Worm (Caenorhabditis elegans): ENCODE results near the gene rpn-6.1.
A peak's percentile ranks its signal among the peaks of the same experiment; 100 is the strongest.

rpn-6.1 gene

DNA sequence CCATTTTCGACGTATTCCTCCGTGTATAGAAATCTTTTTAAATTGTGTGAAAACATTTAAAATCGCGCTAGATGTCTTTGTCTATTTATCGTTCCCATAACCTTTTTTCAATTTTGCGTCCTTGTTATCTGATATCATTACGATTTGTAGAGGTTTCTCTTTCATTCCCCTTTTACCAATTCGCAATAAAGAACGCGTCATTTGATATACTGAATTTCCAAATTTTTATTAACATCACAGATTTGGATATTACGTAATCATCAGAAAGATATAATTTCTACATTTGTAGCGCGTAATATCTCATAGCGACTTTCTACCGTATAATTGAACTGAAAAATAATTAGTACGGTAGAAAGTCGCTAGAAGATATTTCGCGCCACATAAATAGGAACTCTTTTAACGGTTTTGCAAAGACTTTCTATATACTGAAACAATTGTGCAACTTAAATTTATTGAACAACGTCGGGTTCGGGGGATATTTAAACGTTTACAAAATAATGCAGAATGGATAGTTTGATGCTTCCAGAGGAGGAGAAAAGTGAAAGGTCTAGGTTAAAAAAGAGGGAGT, 3.0 kb downstream of the rpn-6.1 start:
- TF ChIP-seq F49E8.2 (tag; optimal IDR thresholded peaks at IDR 0.05; ENCODE audit: borderline replicate concordance) (peak; percentile 43), nhr-41 (GFP tag; IDR thresholded peaks at IDR 0.05) (no peak), lin-13 (GFP tag; optimal IDR thresholded peaks at IDR 0.05) (peak; percentile 3), nhr-102 (tag; optimal IDR thresholded peaks at IDR 0.05) (peak; percentile 31), lin-38 (GFP tag; IDR thresholded peaks at IDR 0.05) (peak; percentile 44; the same call in 1 of the 2 replicates), nhr-77 (tag; optimal IDR thresholded peaks at IDR 0.05) (no peak), aly-2 (tag; optimal IDR thresholded peaks at IDR 0.05) (no peak), ces-1 (GFP tag; optimal IDR thresholded peaks at IDR 0.05) (no peak), T26A8.4 (GFP tag; IDR thresholded peaks at IDR 0.05) (0 out of 2 replicates have a peak, but pooled peaks have one; percentile 6), saeg-2 (GFP tag; IDR thresholded peaks at IDR 0.05) (no peak), daf-12 (tag; optimal IDR thresholded peaks at IDR 0.05) (no peak), mep-1 (tag; optimal IDR thresholded peaks at IDR 0.05) (peak; percentile 37), aha-1 (tag) (peak; percentile 9), attf-4 (tag; optimal IDR thresholded peaks at IDR 0.05) (no peak), nhr-48 (tag; optimal IDR thresholded peaks at IDR 0.05) (no peak), daf-19 (GFP tag; conservative IDR thresholded peaks at IDR 0.05) (no peak), lin-39 (tag; optimal IDR thresholded peaks at IDR 0.05) (no peak), pha-4 (GFP tag; IDR thresholded peaks at IDR 0.05) (peak; percentile 53; the same call in 1 of the 2 replicates), pha-4 (tag; optimal IDR thresholded peaks at IDR 0.05) (no peak), dve-1 (tag; optimal IDR thresholded peaks at IDR 0.05; ENCODE audit: insufficient read depth) (no peak), mxl-2 (GFP tag; conservative IDR thresholded peaks at IDR 0.05) (no peak), Y48G9A.11 (GFP tag; IDR thresholded peaks at IDR 0.05) (0 out of 2 replicates have a peak, but pooled peaks have one; percentile 39), F44E2.7 (GFP tag; IDR thresholded peaks at IDR 0.05) (no peak), ztf-7 (tag; optimal IDR thresholded peaks at IDR 0.05) (no peak), nhr-76 (tag; optimal IDR thresholded peaks at IDR 0.05) (no peak), arid-1 (GFP tag; conservative IDR thresholded peaks at IDR 0.05) (peak; percentile 37; the same call in 1 of the 2 replicates), lim-7 (GFP tag; IDR thresholded peaks at IDR 0.05) (no peak), ama-1 (optimal IDR thresholded peaks at IDR 0.05) (peak; percentile 18), hlh-30 (tag; optimal IDR thresholded peaks at IDR 0.05; ENCODE audit: insufficient read depth) (no peak), ZK546.5 (tag; optimal IDR thresholded peaks at IDR 0.05) (no peak), Y75B8A.6 (GFP tag; IDR thresholded peaks at IDR 0.05) (0 out of 2 replicates have a peak, but pooled peaks have one; percentile 28), lin-1 (GFP tag; IDR thresholded peaks at IDR 0.05) (no peak), F10B5.3 (tag; optimal IDR thresholded peaks at IDR 0.05) (no peak), zfp-2 (tag; optimal IDR thresholded peaks at IDR 0.05) (no peak), lsy-2 (tag; optimal IDR thresholded peaks at IDR 0.05) (peak in 1 of 2 experiments; percentile 1), gei-8 (GFP tag; optimal IDR thresholded peaks at IDR 0.05) (no peak), zip-11 (GFP tag; IDR thresholded peaks at IDR 0.05) (no peak), fos-1 (tag; optimal IDR thresholded peaks at IDR 0.05) (no peak), ceh-32 (tag; optimal IDR thresholded peaks at IDR 0.05; ENCODE audit: poor library complexity) (no peak), zag-1 (tag; optimal IDR thresholded peaks at IDR 0.05) (no peak), dpl-1 (GFP tag; optimal IDR thresholded peaks at IDR 0.05) (no peak), fkh-10 (GFP tag; optimal IDR thresholded peaks at IDR 0.05) (no peak), nhr-25 (tag; optimal IDR thresholded peaks at IDR 0.05; ENCODE audit: borderline replicate concordance, insufficient read depth) (no peak), mdt-29 (GFP tag; IDR thresholded peaks at IDR 0.05) (no peak)

All from whole organism, L4 larva.